Worm (Caenorhabditis elegans): Measurements from ENCODE around the gene C29A12.22.

ce11 chrV:10834682-10835219 lies 22.9 kb downstream of the C29A12.22 start:
- no peak for TF ChIP-seq dmd-6 (GFP tag; IDR thresholded peaks at IDR 0.05)
- no peak for TF ChIP-seq unc-62 (GFP tag; optimal IDR thresholded peaks at IDR 0.05 in 1 of 2)
- no peak for TF ChIP-seq unc-62 (tag; optimal IDR thresholded peaks at IDR 0.05)
- TF ChIP-seq lim-7 (GFP tag; IDR thresholded peaks at IDR 0.05), result no peak
